Worm (Caenorhabditis elegans): ENCODE results near the gene nspa-8.

Gene nspa-8

ce11 chrV:14832789-14833187 is 5.9 kb upstream of the nspa-8 start:
- peak; percentile 31; the same call in 1 of the 2 replicates for TF ChIP-seq B0336.3 (GFP tag; IDR thresholded peaks at IDR 0.05)
- no peak for TF ChIP-seq rpc-1 (optimal IDR thresholded peaks at IDR 0.05)
- no peak for TF ChIP-seq rpc-1 (tag; optimal IDR thresholded peaks at IDR 0.05)
- peak; percentile 40 for TF ChIP-seq tbp1 (GFP tag; optimal IDR thresholded peaks at IDR 0.05)
- TF ChIP-seq dpl-1 (GFP tag; optimal IDR thresholded peaks at IDR 0.05) = peak; percentile 32
- TF ChIP-seq snpc-4 (GFP tag; optimal IDR thresholded peaks at IDR 0.05) = no peak
- peak in 2 of 4 experiments; percentile 26 to 29 for TF ChIP-seq snpc-4 (tag; optimal IDR thresholded peaks at IDR 0.05)
- TF ChIP-seq ceh-91 (GFP tag; IDR thresholded peaks at IDR 0.05) = 0 out of 2 replicates have a peak, but pooled peaks have one; percentile 22
- peak; percentile 50; the same call in 1 of the 2 replicates for TF ChIP-seq madf-8 (GFP tag; conservative IDR thresholded peaks at IDR 0.05)
- TF ChIP-seq lin-54 (GFP tag; optimal IDR thresholded peaks at IDR 0.05) = peak; percentile 34
- TF ChIP-seq F49E8.2 (tag; optimal IDR thresholded peaks at IDR 0.05; ENCODE audit: insufficient read depth) = peak; percentile 78
- peak; percentile 31; the same call in 1 of the 2 replicates for TF ChIP-seq dox-1 (GFP tag; IDR thresholded peaks at IDR 0.05)
- no peak for TF ChIP-seq egl-18 (GFP tag; IDR thresholded peaks at IDR 0.05)
- no peak for TF ChIP-seq ceh-40 (GFP tag; IDR thresholded peaks at IDR 0.05)
- TF ChIP-seq ztf-3 (GFP tag; optimal IDR thresholded peaks at IDR 0.05) = no peak
- TF ChIP-seq egl-44 (GFP tag; IDR thresholded peaks at IDR 0.05) = no peak
- TF ChIP-seq snpc-3.4 (tag; optimal IDR thresholded peaks at IDR 0.05) = peak; percentile 61
- no peak for TF ChIP-seq F10E7.11 (tag; optimal IDR thresholded peaks at IDR 0.05)
- TF ChIP-seq madf-6 (GFP tag; IDR thresholded peaks at IDR 0.05) = peak; percentile 72; the same call in 1 of the 2 replicates
- peak; percentile 37 for TF ChIP-seq xnd-1 (tag; optimal IDR thresholded peaks at IDR 0.05)
- no peak for TF ChIP-seq madf-3 (GFP tag; IDR thresholded peaks at IDR 0.05)
- no peak for TF ChIP-seq bed-1 (GFP tag; IDR thresholded peaks at IDR 0.05)
- peak; percentile 85 for TF ChIP-seq F33H1.4 (GFP tag; IDR thresholded peaks at IDR 0.05)
- TF ChIP-seq efl-1 (GFP tag; optimal IDR thresholded peaks at IDR 0.05) = peak; percentile 7
- peak; percentile 20; the same call in 1 of the 2 replicates for TF ChIP-seq mcd-1 (GFP tag; IDR thresholded peaks at IDR 0.05)
- TF ChIP-seq lsl-1 (GFP tag; optimal IDR thresholded peaks at IDR 0.05) = peak; percentile 88
- TF ChIP-seq F52B5.7 (tag; optimal IDR thresholded peaks at IDR 0.05) = no peak
- TF ChIP-seq tlf-1 (GFP tag; optimal IDR thresholded peaks at IDR 0.05) = peak; percentile 45
- TF ChIP-seq unc-130 (GFP tag; optimal IDR thresholded peaks at IDR 0.05) = peak; percentile 55

ce11 chrV:14832121-14832788 is 5.4 kb upstream of the nspa-8 start:
- TF ChIP-seq cebp-1 (GFP tag; IDR thresholded peaks at IDR 0.05) (peak; percentile 82), cebp-1 (tag; optimal IDR thresholded peaks at IDR 0.05) (peak; percentile 85), somi-1 (GFP tag; optimal IDR thresholded peaks at IDR 0.05) (peak; percentile 23), F52B5.7 (tag; optimal IDR thresholded peaks at IDR 0.05) (peak; percentile 62), zim-3 (tag; optimal IDR thresholded peaks at IDR 0.05) (no peak)

- TF ChIP-seq C17E4.6 (GFP tag; IDR thresholded peaks at IDR 0.05) (no peak), egl-18 (GFP tag; IDR thresholded peaks at IDR 0.05) (no peak), madf-3 (GFP tag; IDR thresholded peaks at IDR 0.05) (0 out of 2 replicates have a peak, but pooled peaks have one; percentile 11), bed-1 (GFP tag; IDR thresholded peaks at IDR 0.05) (no peak), F33H1.4 (GFP tag; IDR thresholded peaks at IDR 0.05) (no peak)
Measured at ce11 chrV:14831460-14832120, 4.7 kb upstream of the nspa-8 start.
